Worm (Caenorhabditis elegans): ENCODE data around the gene Y55F3AM.11.

DNA sequence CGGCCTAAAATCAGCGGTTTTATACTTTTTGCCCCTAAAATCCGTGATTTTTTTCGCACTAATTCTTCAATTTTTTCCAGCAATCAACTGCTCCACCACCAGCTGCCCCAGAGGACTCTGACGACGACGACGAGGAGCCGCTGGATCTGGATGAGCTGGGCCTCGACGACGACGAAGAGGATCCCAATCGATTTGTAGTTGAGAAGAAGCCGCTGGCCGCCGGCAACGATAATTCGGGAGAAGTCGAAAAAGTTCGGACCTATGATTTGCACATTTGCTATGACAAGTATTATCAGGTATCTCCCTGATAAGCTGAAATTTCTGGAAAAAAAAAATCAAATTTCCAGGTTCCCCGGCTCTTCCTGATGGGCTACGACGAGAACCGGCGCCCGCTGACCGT lies 32.4 kb downstream of the Y55F3AM.11 start:
- TF ChIP-seq dao-5 (tag; optimal IDR thresholded peaks at IDR 0.05) (no peak), him-1 (tag; optimal IDR thresholded peaks at IDR 0.05) (no peak)

Data from whole organism, L4/young adult.